Worm (Caenorhabditis elegans) whole organism, L4 larva: Measurements from ENCODE around the gene C25F6.1.

ENCODE experiments used
- F26F4.8 ChIP-seq: fragments of 200-800 bp; sonication (Bioruptor generic); conservative IDR thresholded peaks from 2 replicates; pipeline ENCODE4 v1.3.6; 2022; ENCODE audit warnings: missing genetic modification characterization, missing compliant biosample characterization
- F44E2.7 ChIP-seq: fragments of 200-800 bp; sonication (Bioruptor generic); IDR thresholded peaks from 2 replicates; pipeline ENCODE4 v2.1.2; 2022; ENCODE audit warnings: missing genetic modification characterization, missing compliant biosample characterization
- T20F7.1 ChIP-seq: fragments of 200-800 bp; sonication (Bioruptor generic); optimal IDR thresholded peaks from 2 replicates; lab custom pipeline; 2018; ENCODE audit warnings: mild to moderate bottlenecking, missing genetic modification characterization, missing compliant biosample characterization
- Y105C5A.15 ChIP-seq: fragments of 200-800 bp; sonication (Bioruptor generic); IDR thresholded peaks from 2 replicates; pipeline ENCODE4 v1.3.6; 2022; ENCODE audit warnings: missing genetic modification characterization, missing compliant biosample characterization
- Y48G9A.11 ChIP-seq: fragments of 200-800 bp; sonication (Bioruptor generic); IDR thresholded peaks from 2 replicates; pipeline ENCODE4 v1.3.6; 2022; ENCODE audit warnings: missing genetic modification reagents, missing genetic modification characterization, missing compliant biosample characterization
- Y75B8A.6 ChIP-seq: fragments of 200-800 bp; sonication (Bioruptor generic); IDR thresholded peaks from 2 replicates; pipeline ENCODE4 v1.3.6; 2022; ENCODE audit warnings: missing genetic modification reagents, missing genetic modification characterization, missing compliant biosample characterization
- ZK546.5 ChIP-seq, 2 experiments: sonication (generic microtip); optimal IDR thresholded peaks; 2 replicates each; lab custom pipeline; 2017; ENCODE audit warnings: missing biosample characterization in 2 of 2, missing genetic modification characterization in 2 of 2
- ama-1 ChIP-seq: fragments of 150-350 bp; optimal IDR thresholded peaks from 2 replicates; lab custom pipeline; 2014; ENCODE audit warnings: inconsistent platforms, mixed read lengths
- arid-1 ChIP-seq: fragments of 200-800 bp; sonication (Bioruptor generic); conservative IDR thresholded peaks from 2 replicates; pipeline ENCODE4 v1.3.6; 2022; ENCODE audit warnings: missing genetic modification reagents, missing genetic modification characterization, missing compliant biosample characterization
- ceh-20 ChIP-seq: fragments of 200-800 bp; sonication (Bioruptor generic); IDR thresholded peaks from 2 replicates; pipeline ENCODE4 v1.3.6; 2022; ENCODE audit warnings: missing genetic modification reagents, missing genetic modification characterization, missing compliant biosample characterization
- ceh-32 ChIP-seq: sonication (generic microtip); optimal IDR thresholded peaks from 2 replicates; lab custom pipeline; 2016; ENCODE audit warnings: mild to moderate bottlenecking, missing genetic modification characterization, missing compliant biosample characterization; ENCODE audit not compliant: poor library complexity
- ceh-62 ChIP-seq: sonication (generic microtip); optimal IDR thresholded peaks from 2 replicates; lab custom pipeline; 2017; ENCODE audit warnings: missing biosample characterization, missing genetic modification characterization
- ces-1 ChIP-seq: fragments of 150-350 bp; sonication (generic microtip); optimal IDR thresholded peaks from 4 replicates; lab custom pipeline; 2014; ENCODE audit warnings: missing biosample characterization, missing genetic modification reagents, missing genetic modification characterization
- daf-12 ChIP-seq: fragments of 150-350 bp; optimal IDR thresholded peaks from 2 replicates; lab custom pipeline; 2014; ENCODE audit warnings: missing biosample characterization, missing genetic modification reagents, missing genetic modification characterization
- daf-16 ChIP-seq, 3 experiments: sonication (generic microtip); optimal IDR thresholded peaks; 2 replicates each; lab custom pipeline; 2016 to 2017; ENCODE audit warnings: missing genetic modification characterization in 3 of 3, missing genetic modification reagents in 3 of 3, mild to moderate bottlenecking in 2 of 3, missing compliant biosample characterization in 2 of 3, missing biosample characterization in 1 of 3, moderate library complexity in 1 of 3
- dmd-6 ChIP-seq: fragments of 200-800 bp; sonication (Bioruptor generic); IDR thresholded peaks from 2 replicates; pipeline ENCODE4 v1.3.6; 2022; ENCODE audit warnings: missing genetic modification reagents, missing genetic modification characterization, missing compliant biosample characterization
- dmd-8 ChIP-seq: fragments of 200-800 bp; sonication (Bioruptor generic); IDR thresholded peaks from 2 replicates; pipeline ENCODE4 v1.3.6; 2022; ENCODE audit warnings: missing genetic modification characterization, missing compliant biosample characterization
- dmd-9 ChIP-seq: fragments of 200-800 bp; sonication (Bioruptor generic); IDR thresholded peaks from 2 replicates; pipeline ENCODE4 v1.3.6; 2022; ENCODE audit warnings: missing genetic modification reagents, missing genetic modification characterization, missing compliant biosample characterization
- duxl-1 ChIP-seq: sonication (generic microtip); optimal IDR thresholded peaks from 2 replicates; lab custom pipeline; 2016; ENCODE audit warnings: mild to moderate bottlenecking, missing genetic modification characterization, moderate library complexity, missing compliant biosample characterization; ENCODE audit not compliant: poor library complexity
- fkh-10 ChIP-seq: fragments of 150-350 bp; optimal IDR thresholded peaks from 2 replicates; lab custom pipeline; 2014; ENCODE audit warnings: missing biosample characterization, missing genetic modification reagents, missing genetic modification characterization
- gei-8 ChIP-seq: fragments of 200-800 bp; sonication (Bioruptor generic); optimal IDR thresholded peaks from 2 replicates; lab custom pipeline; 2018; ENCODE audit warnings: mild to moderate bottlenecking, missing genetic modification characterization, missing compliant biosample characterization
- hif-1 ChIP-seq, 2 experiments: sonication (generic microtip); optimal IDR thresholded peaks; 2 replicates each; lab custom pipeline; 2016 to 2017; ENCODE audit warnings: missing compliant biosample characterization in 2 of 2, missing genetic modification characterization in 2 of 2, missing genetic modification reagents in 2 of 2, missing genotype in 2 of 2, mild to moderate bottlenecking in 1 of 2
- hmg-1.1 ChIP-seq: fragments of 200-800 bp; sonication (Bioruptor generic); IDR thresholded peaks from 2 replicates; pipeline ENCODE4 v1.3.6; 2022; ENCODE audit warnings: missing genetic modification reagents, missing genetic modification characterization, missing compliant biosample characterization
- jun-1 ChIP-seq: fragments of 150-350 bp; optimal IDR thresholded peaks from 2 replicates; lab custom pipeline; 2014; ENCODE audit warnings: missing biosample characterization, missing genetic modification reagents, missing genetic modification characterization
- lim-7 ChIP-seq: fragments of 200-800 bp; sonication (Bioruptor generic); IDR thresholded peaks from 2 replicates; pipeline ENCODE4 v1.3.6; 2022; ENCODE audit warnings: missing genetic modification characterization, missing compliant biosample characterization
- lin-1 ChIP-seq: fragments of 200-800 bp; sonication (Bioruptor generic); IDR thresholded peaks from 2 replicates; pipeline ENCODE4 v1.3.6; 2022; ENCODE audit warnings: missing genetic modification reagents, missing genetic modification characterization, missing compliant biosample characterization
- lin-15B ChIP-seq: fragments of 150-350 bp; sonication (generic microtip); optimal IDR thresholded peaks from 3 replicates; lab custom pipeline; 2014; ENCODE audit warnings: missing biosample characterization, missing genetic modification characterization
- lsy-2 ChIP-seq, 2 experiments: fragments of 150-350 bp in 1 of 2; sonication (generic microtip) in 1 of 2; optimal IDR thresholded peaks; 2 replicates each; lab custom pipeline; 2014 to 2017; ENCODE audit warnings: missing biosample characterization in 2 of 2, missing genetic modification characterization in 2 of 2
- mep-1 ChIP-seq: fragments of 150-350 bp; sonication (generic microtip); optimal IDR thresholded peaks from 3 replicates; lab custom pipeline; 2014; ENCODE audit warnings: missing biosample characterization, missing genetic modification characterization
- mes-2 ChIP-seq: sonication (generic microtip); optimal IDR thresholded peaks from 2 replicates; lab custom pipeline; 2016; ENCODE audit warnings: missing genotype, mild to moderate bottlenecking, missing genetic modification characterization, missing compliant biosample characterization; ENCODE audit not compliant: poor library complexity, severe bottlenecking
- mxl-3 ChIP-seq: fragments of 200-800 bp; sonication (Bioruptor generic); optimal IDR thresholded peaks from 2 replicates; lab custom pipeline; 2018; ENCODE audit warnings: mild to moderate bottlenecking, missing genetic modification characterization, missing compliant biosample characterization
- nhr-102 ChIP-seq: sonication (generic microtip); optimal IDR thresholded peaks from 2 replicates; lab custom pipeline; 2016; ENCODE audit warnings: mild to moderate bottlenecking, missing genetic modification characterization, moderate library complexity, missing compliant biosample characterization
- nhr-111 ChIP-seq: fragments of 200-800 bp; sonication (Bioruptor generic); optimal IDR thresholded peaks from 2 replicates; lab custom pipeline; 2018; ENCODE audit warnings: mild to moderate bottlenecking, missing genetic modification characterization, missing compliant biosample characterization
- nhr-28 ChIP-seq: fragments of 150-350 bp; optimal IDR thresholded peaks from 2 replicates; lab custom pipeline; 2014; ENCODE audit warnings: missing biosample characterization, missing genetic modification characterization
- nhr-48 ChIP-seq: sonication (generic microtip); optimal IDR thresholded peaks from 2 replicates; lab custom pipeline; 2016; ENCODE audit warnings: mild to moderate bottlenecking, missing genetic modification characterization, missing compliant biosample characterization
- nhr-77 ChIP-seq: fragments of 150-350 bp; optimal IDR thresholded peaks from 2 replicates; lab custom pipeline; 2014; ENCODE audit warnings: missing biosample characterization, missing genetic modification characterization
- pha-4 ChIP-seq, 2 experiments: fragments of 150-350 bp in 1 of 2; fragments of 200-800 bp in 1 of 2; sonication (Bioruptor generic) in 1 of 2; IDR thresholded peaks in 1 of 2; optimal IDR thresholded peaks in 1 of 2; 2 replicates each; pipeline versions ENCODE4 v1.3.6 to Lab custom; 2014 to 2022; ENCODE audit warnings: missing genetic modification characterization in 2 of 2, missing genetic modification reagents in 2 of 2, missing biosample characterization in 1 of 2, missing compliant biosample characterization in 1 of 2
- rbr-2 ChIP-seq: sonication (generic microtip); optimal IDR thresholded peaks from 2 replicates; lab custom pipeline; 2016; ENCODE audit warnings: missing genotype, missing genetic modification characterization, missing compliant biosample characterization
- saeg-2 ChIP-seq: fragments of 200-800 bp; sonication (Bioruptor generic); IDR thresholded peaks from 2 replicates; pipeline ENCODE4 v1.3.6; 2022; ENCODE audit warnings: missing genetic modification reagents, missing genetic modification characterization, missing compliant biosample characterization
- sdz-12 ChIP-seq: fragments of 200-800 bp; sonication (Bioruptor generic); optimal IDR thresholded peaks from 2 replicates; lab custom pipeline; 2018; ENCODE audit warnings: mild to moderate bottlenecking, missing genetic modification characterization, missing compliant biosample characterization
- set-16 ChIP-seq: fragments of 200-800 bp; sonication (Bioruptor generic); IDR thresholded peaks from 2 replicates; pipeline ENCODE4 v1.3.6; 2022; ENCODE audit warnings: missing genetic modification reagents, missing genetic modification characterization, missing compliant biosample characterization
- snpc-1.2 ChIP-seq: fragments of 200-800 bp; sonication (Bioruptor generic); IDR thresholded peaks from 2 replicates; pipeline ENCODE4 v1.3.6; 2022; ENCODE audit warnings: missing genetic modification reagents, missing genetic modification characterization, missing compliant biosample characterization
- tra-1 ChIP-seq: fragments of 200-800 bp; sonication (Bioruptor generic); IDR thresholded peaks from 2 replicates; pipeline ENCODE4 v1.3.6; 2022; ENCODE audit warnings: missing genetic modification reagents, missing genetic modification characterization, missing compliant biosample characterization
- unc-62 ChIP-seq, 3 experiments: fragments of 150-350 bp in 1 of 3; sonication (generic microtip); optimal IDR thresholded peaks in 2 of 3; peaks in 1 of 3; 1 replicate in 1 of 3; 2 replicates in 2 of 3; lab custom pipeline; 2014 to 2017; ENCODE audit warnings: missing biosample characterization in 3 of 3, missing genetic modification characterization in 3 of 3, missing genetic modification reagents in 3 of 3, missing genotype in 1 of 3
- vab-7 ChIP-seq: fragments of 200-800 bp; sonication (Bioruptor generic); IDR thresholded peaks from 2 replicates; pipeline ENCODE4 v1.3.6; 2022; ENCODE audit warnings: missing genetic modification reagents, missing genetic modification characterization, missing compliant biosample characterization
- zfp-2 ChIP-seq: sonication (generic microtip); optimal IDR thresholded peaks from 2 replicates; lab custom pipeline; 2016; ENCODE audit warnings: mild to moderate bottlenecking, missing genetic modification characterization, missing compliant biosample characterization
- zfp-3 ChIP-seq: fragments of 200-800 bp; sonication (Bioruptor generic); conservative IDR thresholded peaks from 2 replicates; pipeline ENCODE4 v1.3.6; 2022; ENCODE audit warnings: missing genetic modification reagents, missing genetic modification characterization, missing compliant biosample characterization
- zip-2 ChIP-seq: fragments of 150-350 bp; optimal IDR thresholded peaks from 2 replicates; lab custom pipeline; 2014; ENCODE audit warnings: missing biosample characterization, missing genetic modification characterization

C25F6.1 gene

ce11 chrX:5450773-5451447, 35.4 kb upstream of the C25F6.1 start, which contains the start of gene C25F6.6 (continued):
- TF ChIP-seq hif-1 (tag; optimal IDR thresholded peaks at IDR 0.05; lab: Kevin White, UChicago), result no peak
- no peak for TF ChIP-seq lin-1 (GFP tag; lab: Robert Waterston, UW)
- TF ChIP-seq lin-15B (tag; lab: Kevin White, UChicago), result no peak
- no peak for TF ChIP-seq lsy-2 (tag; optimal IDR thresholded peaks at IDR 0.05; lab: Kevin White, UChicago)
- TF ChIP-seq snpc-1.2 (GFP tag; lab: Robert Waterston, UW), result peak; percentile 84
- TF ChIP-seq ama-1 (lab: Kevin White, UChicago), result no peak
- no peak for TF ChIP-seq hmg-1.1 (GFP tag; lab: Robert Waterston, UW)
- TF ChIP-seq zfp-2, result no peak
- TF ChIP-seq T20F7.1 (GFP tag; lab: Kevin White, UChicago), result peak; percentile 18
- TF ChIP-seq unc-62 (GFP tag; optimal IDR thresholded peaks at IDR 0.05 in 1 of 2; lab: Kevin White, UChicago), result peak in 1 of 2 experiments; percentile 64
- TF ChIP-seq unc-62 (tag; optimal IDR thresholded peaks at IDR 0.05; lab: Kevin White, UChicago), result no peak
- no peak for TF ChIP-seq nhr-28 (tag; lab: Kevin White, UChicago)
- no peak for TF ChIP-seq sdz-12 (GFP tag; lab: Kevin White, UChicago)
- TF ChIP-seq ZK546.5 (tag; optimal IDR thresholded peaks at IDR 0.05; lab: Kevin White, UChicago), result no peak
- TF ChIP-seq dmd-8 (GFP tag; lab: Robert Waterston, UW), result no peak
- no peak for TF ChIP-seq jun-1
- TF ChIP-seq daf-16 (GFP tag; optimal IDR thresholded peaks at IDR 0.05; lab: Kevin White, UChicago), result peak in 1 of 2 experiments; percentile 61
- TF ChIP-seq daf-16 (tag; optimal IDR thresholded peaks at IDR 0.05; lab: Kevin White, UChicago), result peak; percentile 57
- no peak for TF ChIP-seq zfp-3
- TF ChIP-seq ceh-62 (tag; lab: Kevin White, UChicago), result no peak
- TF ChIP-seq ceh-20 (GFP tag; lab: Robert Waterston, UW), result no peak
- peak; percentile 57; the same call in 1 of the 2 replicates for TF ChIP-seq vab-7 (GFP tag; lab: Robert Waterston, UW)
- no peak for TF ChIP-seq daf-12 (tag; lab: Kevin White, UChicago)
- no peak for TF ChIP-seq tra-1
- TF ChIP-seq Y105C5A.15 (GFP tag; lab: Robert Waterston, UW), result no peak
- TF ChIP-seq mes-2 (tag; lab: Kevin White, UChicago), result peak; percentile 67
- TF ChIP-seq ceh-32 (tag; lab: Kevin White, UChicago), result no peak
- TF ChIP-seq rbr-2, result no peak
- no peak for TF ChIP-seq gei-8 (GFP tag; lab: Kevin White, UChicago)
- no peak for TF ChIP-seq mxl-3 (GFP tag; lab: Kevin White, UChicago)
- no peak for TF ChIP-seq F44E2.7 (GFP tag; lab: Robert Waterston, UW)
- peak; percentile 11 for TF ChIP-seq duxl-1 (tag; lab: Kevin White, UChicago)
- no peak for TF ChIP-seq ces-1 (GFP tag; lab: Kevin White, UChicago)
- no peak for TF ChIP-seq nhr-48
- no peak; the same call in 1 of the 2 replicates for TF ChIP-seq dmd-6 (GFP tag; lab: Robert Waterston, UW)
- TF ChIP-seq Y75B8A.6 (GFP tag; lab: Robert Waterston, UW), result no peak
- peak; percentile 49; the same call in 1 of the 2 replicates for TF ChIP-seq arid-1 (GFP tag; lab: Robert Waterston, UW)
- TF ChIP-seq nhr-77 (tag; lab: Kevin White, UChicago), result no peak
- TF ChIP-seq nhr-102, result no peak
- peak; percentile 84 for TF ChIP-seq lim-7
- TF ChIP-seq dmd-9 (GFP tag; lab: Robert Waterston, UW), result no peak
- no peak for TF ChIP-seq mep-1 (tag; lab: Kevin White, UChicago)
- no peak for TF ChIP-seq fkh-10 (GFP tag; lab: Kevin White, UChicago)
- TF ChIP-seq pha-4 (GFP tag; IDR thresholded peaks at IDR 0.05; lab: Robert Waterston, UW), result peak; percentile 68; the same call in 1 of the 2 replicates
- no peak for TF ChIP-seq pha-4 (tag; optimal IDR thresholded peaks at IDR 0.05; lab: Kevin White, UChicago)
- no peak for TF ChIP-seq F26F4.8 (GFP tag; lab: Robert Waterston, UW)
- TF ChIP-seq saeg-2 (GFP tag; lab: Robert Waterston, UW), result no peak
- TF ChIP-seq nhr-111, result no peak
- TF ChIP-seq zip-2 (tag; lab: Kevin White, UChicago), result peak; percentile 10
- no peak for TF ChIP-seq set-16 (GFP tag; lab: Robert Waterston, UW)
- no peak; the same call in 1 of the 2 replicates for TF ChIP-seq Y48G9A.11 (GFP tag; lab: Robert Waterston, UW)
